Worm (Caenorhabditis elegans) whole organism, young adult: ENCODE results near the gene lys-5.

ENCODE experiments used
- B0019.2 ChIP-seq: fragments of 200-800 bp; sonication (Bioruptor generic); conservative IDR thresholded peaks from 2 replicates; pipeline ENCODE4 v1.3.6; 2022; ENCODE audit warnings: missing genetic modification reagents, missing genetic modification characterization, missing compliant biosample characterization
- F22D6.2 ChIP-seq: sonication (generic microtip); optimal IDR thresholded peaks from 2 replicates; lab custom pipeline; 2016; ENCODE audit warnings: mild to moderate bottlenecking, missing genetic modification characterization, missing compliant biosample characterization
- F52B5.7 ChIP-seq: sonication (generic microtip); optimal IDR thresholded peaks from 2 replicates; lab custom pipeline; 2016; ENCODE audit warnings: mild to moderate bottlenecking, missing genetic modification characterization, missing compliant biosample characterization
- F55B11.4 ChIP-seq: sonication (generic microtip); optimal IDR thresholded peaks from 2 replicates; lab custom pipeline; 2016; ENCODE audit warnings: missing compliant biosample characterization, missing genetic modification characterization, borderline replicate concordance; ENCODE audit not compliant: insufficient read depth
- K11D2.4 ChIP-seq: fragments of 200-800 bp; sonication (Bioruptor generic); IDR thresholded peaks from 2 replicates; pipeline ENCODE4 v1.3.6; 2022; ENCODE audit warnings: missing genetic modification reagents, missing genetic modification characterization, missing compliant biosample characterization
- Y67H2A.10 ChIP-seq: fragments of 200-800 bp; sonication (Bioruptor generic); conservative IDR thresholded peaks from 2 replicates; pipeline ENCODE4 v1.3.6; 2022; ENCODE audit warnings: missing genetic modification reagents, missing genetic modification characterization, missing compliant biosample characterization
- Y95B8A.8 ChIP-seq: fragments of 200-800 bp; sonication (Bioruptor generic); IDR thresholded peaks from 2 replicates; pipeline ENCODE4 v1.3.6; 2022; ENCODE audit warnings: missing genetic modification reagents, missing genetic modification characterization, missing compliant biosample characterization
- akir-1 ChIP-seq: fragments of 200-800 bp; sonication (Bioruptor generic); optimal IDR thresholded peaks from 2 replicates; lab custom pipeline; 2018; ENCODE audit warnings: mild to moderate bottlenecking, missing genetic modification characterization, moderate library complexity, missing compliant biosample characterization
- ama-1 ChIP-seq, 3 experiments: fragments of 150-350 bp in 1 of 3; sonication (generic microtip) in 2 of 3; optimal IDR thresholded peaks; 2 replicates each; lab custom pipeline; 2014 to 2018; ENCODE audit warnings: missing biosample characterization in 2 of 3, missing genetic modification characterization in 2 of 3, missing genetic modification reagents in 2 of 3
- aptf-3 ChIP-seq: fragments of 200-800 bp; sonication (Bioruptor generic); IDR thresholded peaks from 2 replicates; pipeline ENCODE4 v1.3.6; 2022; ENCODE audit warnings: missing genetic modification characterization, missing compliant biosample characterization
- athp-1 ChIP-seq: sonication (generic microtip); optimal IDR thresholded peaks from 2 replicates; lab custom pipeline; 2017; ENCODE audit warnings: mild to moderate bottlenecking, missing genetic modification characterization, missing compliant biosample characterization
- attf-3 ChIP-seq: fragments of 200-800 bp; sonication (Bioruptor generic); conservative IDR thresholded peaks from 2 replicates; pipeline ENCODE4 v1.3.6; 2022; ENCODE audit warnings: missing genetic modification reagents, missing genetic modification characterization, missing compliant biosample characterization
- attf-5 ChIP-seq: fragments of 200-800 bp; sonication (Bioruptor generic); optimal IDR thresholded peaks from 2 replicates; lab custom pipeline; 2018; ENCODE audit warnings: mild to moderate bottlenecking, missing genetic modification characterization, missing compliant biosample characterization
- attf-6 ChIP-seq: fragments of 200-800 bp; sonication (Bioruptor generic); IDR thresholded peaks from 2 replicates; pipeline ENCODE4 v1.3.6; 2022; ENCODE audit warnings: missing genetic modification reagents, missing genetic modification characterization, missing compliant biosample characterization
- ccch-3 ChIP-seq: fragments of 200-800 bp; sonication (Bioruptor generic); optimal IDR thresholded peaks from 2 replicates; lab custom pipeline; 2018; ENCODE audit warnings: mild to moderate bottlenecking, missing genetic modification characterization, missing compliant biosample characterization
- ceh-100 ChIP-seq: fragments of 200-800 bp; sonication (Bioruptor generic); IDR thresholded peaks from 2 replicates; pipeline ENCODE4 v1.3.6; 2022; ENCODE audit warnings: missing genetic modification reagents, missing genetic modification characterization, missing compliant biosample characterization
- ceh-79 ChIP-seq: sonication (generic microtip); optimal IDR thresholded peaks from 2 replicates; lab custom pipeline; 2017; ENCODE audit warnings: mild to moderate bottlenecking, missing genetic modification characterization, missing compliant biosample characterization
- ceh-91 ChIP-seq: fragments of 200-800 bp; sonication (Bioruptor generic); IDR thresholded peaks from 2 replicates; pipeline ENCODE4 v1.3.6; 2022; ENCODE audit warnings: missing genetic modification reagents, missing genetic modification characterization, missing compliant biosample characterization
- dox-1 ChIP-seq: fragments of 200-800 bp; sonication (Bioruptor generic); IDR thresholded peaks from 2 replicates; pipeline ENCODE4 v1.3.6; 2022; ENCODE audit warnings: missing genetic modification reagents, missing genetic modification characterization, missing compliant biosample characterization
- efl-1 ChIP-seq: fragments of 150-350 bp; optimal IDR thresholded peaks from 2 replicates; lab custom pipeline; 2014; ENCODE audit warnings: missing biosample characterization, missing genetic modification reagents, missing genetic modification characterization
- ekl-4 ChIP-seq: fragments of 200-800 bp; sonication (Bioruptor generic); IDR thresholded peaks from 2 replicates; pipeline ENCODE4 v1.3.6; 2022; ENCODE audit warnings: missing genetic modification reagents, missing genetic modification characterization, missing compliant biosample characterization
- fkh-3 ChIP-seq: sonication (generic microtip); optimal IDR thresholded peaks from 2 replicates; lab custom pipeline; 2016; ENCODE audit warnings: mild to moderate bottlenecking, missing genetic modification characterization, missing compliant biosample characterization
- him-1 ChIP-seq: sonication (generic microtip); optimal IDR thresholded peaks from 2 replicates; lab custom pipeline; 2016; ENCODE audit warnings: missing genotype, missing genetic modification reagents, missing genetic modification characterization, missing compliant biosample characterization
- hlh-12 ChIP-seq: sonication (generic microtip); optimal IDR thresholded peaks from 2 replicates; lab custom pipeline; 2016; ENCODE audit warnings: missing genetic modification characterization, missing compliant biosample characterization
- hmg-1.2 ChIP-seq: fragments of 200-800 bp; sonication (Bioruptor generic); IDR thresholded peaks from 2 replicates; pipeline ENCODE4 v1.3.6; 2022; ENCODE audit warnings: missing genetic modification reagents, missing genetic modification characterization, missing compliant biosample characterization
- hmg-20 ChIP-seq: fragments of 200-800 bp; sonication (Bioruptor generic); IDR thresholded peaks from 2 replicates; pipeline ENCODE4 v1.3.6; 2022; ENCODE audit warnings: missing genetic modification reagents, missing genetic modification characterization, missing compliant biosample characterization
- lin-26 ChIP-seq: fragments of 200-800 bp; sonication (Bioruptor generic); IDR thresholded peaks from 2 replicates; pipeline ENCODE4 v1.3.6; 2022; ENCODE audit warnings: missing genetic modification reagents, missing genetic modification characterization, missing compliant biosample characterization
- lin-40 ChIP-seq: sonication (generic microtip); optimal IDR thresholded peaks from 2 replicates; lab custom pipeline; 2016; ENCODE audit warnings: missing genetic modification characterization, mild to moderate bottlenecking, missing compliant biosample characterization, missing genotype, missing genetic modification reagents
- lir-1 ChIP-seq: fragments of 200-800 bp; sonication (Bioruptor generic); conservative IDR thresholded peaks from 2 replicates; pipeline ENCODE4 v1.3.6; 2022; ENCODE audit warnings: missing genetic modification reagents, missing genetic modification characterization, missing compliant biosample characterization
- madf-3 ChIP-seq: fragments of 200-800 bp; sonication (Bioruptor generic); IDR thresholded peaks from 2 replicates; pipeline ENCODE4 v1.3.6; 2022; ENCODE audit warnings: missing genetic modification reagents, missing genetic modification characterization, missing compliant biosample characterization
- madf-6 ChIP-seq: fragments of 200-800 bp; sonication (Bioruptor generic); IDR thresholded peaks from 2 replicates; pipeline ENCODE4 v1.3.6; 2022; ENCODE audit warnings: missing genetic modification reagents, missing genetic modification characterization, missing compliant biosample characterization
- mxl-1 ChIP-seq: sonication (generic microtip); optimal IDR thresholded peaks from 2 replicates; lab custom pipeline; 2016; ENCODE audit warnings: missing genetic modification characterization, missing compliant biosample characterization
- nfya-1 ChIP-seq: sonication (generic microtip); optimal IDR thresholded peaks from 2 replicates; lab custom pipeline; 2017; ENCODE audit warnings: antibody characterized with exemption, missing compliant biosample characterization, missing genetic modification characterization, borderline replicate concordance; ENCODE audit not compliant: insufficient read depth
- nhr-179 ChIP-seq: sonication (generic microtip); optimal IDR thresholded peaks from 2 replicates; lab custom pipeline; 2016; ENCODE audit warnings: mild to moderate bottlenecking, missing genetic modification characterization, missing compliant biosample characterization
- nhr-27 ChIP-seq: fragments of 200-800 bp; sonication (Bioruptor generic); optimal IDR thresholded peaks from 2 replicates; lab custom pipeline; 2018; ENCODE audit warnings: mild to moderate bottlenecking, missing genetic modification characterization, moderate library complexity, missing compliant biosample characterization
- nhr-90 ChIP-seq: sonication (generic microtip); optimal IDR thresholded peaks from 2 replicates; lab custom pipeline; 2016; ENCODE audit warnings: missing genotype, mild to moderate bottlenecking, missing genetic modification characterization, missing compliant biosample characterization
- pha-4 ChIP-seq: fragments of 150-350 bp; sonication (generic microtip); optimal IDR thresholded peaks from 2 replicates; lab custom pipeline; 2014; ENCODE audit warnings: missing biosample characterization, missing genetic modification reagents, missing genetic modification characterization
- rcor-1 ChIP-seq: fragments of 200-800 bp; sonication (Bioruptor generic); IDR thresholded peaks from 2 replicates; pipeline ENCODE4 v1.3.6; 2022; ENCODE audit warnings: missing genetic modification reagents, missing genetic modification characterization, missing compliant biosample characterization
- sdz-38 ChIP-seq: sonication (generic microtip); optimal IDR thresholded peaks from 2 replicates; lab custom pipeline; 2016; ENCODE audit warnings: missing genotype, missing genetic modification characterization, missing compliant biosample characterization
- snpc-4 ChIP-seq, 5 experiments: fragments of 150-350 bp in 1 of 5; sonication (generic microtip) in 4 of 5; optimal IDR thresholded peaks; 2 replicates each; lab custom pipeline; 2014 to 2018; ENCODE audit warnings: missing genetic modification characterization in 5 of 5, missing biosample characterization in 3 of 5, antibody characterized with exemption in 2 of 5, mild to moderate bottlenecking in 2 of 5, missing compliant biosample characterization in 2 of 5, missing genotype in 2 of 5, moderate library complexity in 2 of 5, missing genetic modification reagents in 1 of 5
- somi-1 ChIP-seq: fragments of 200-800 bp; sonication (Bioruptor generic); optimal IDR thresholded peaks from 2 replicates; lab custom pipeline; 2018; ENCODE audit warnings: mild to moderate bottlenecking, missing genetic modification characterization, missing compliant biosample characterization
- tlf-1 ChIP-seq: fragments of 200-800 bp; sonication (Bioruptor generic); optimal IDR thresholded peaks from 2 replicates; lab custom pipeline; 2018; ENCODE audit warnings: mild to moderate bottlenecking, missing genetic modification characterization, missing compliant biosample characterization
- unc-130 ChIP-seq: sonication (generic microtip); optimal IDR thresholded peaks from 2 replicates; lab custom pipeline; 2016; ENCODE audit warnings: missing genetic modification reagents, missing genetic modification characterization, missing compliant biosample characterization
- zim-3 ChIP-seq: sonication (generic microtip); optimal IDR thresholded peaks from 2 replicates; lab custom pipeline; 2017; ENCODE audit warnings: mild to moderate bottlenecking, missing genetic modification characterization, moderate library complexity, missing compliant biosample characterization
- ztf-25 ChIP-seq: fragments of 200-800 bp; sonication (Bioruptor generic); IDR thresholded peaks from 2 replicates; pipeline ENCODE4 v1.3.6; 2022; ENCODE audit warnings: missing genetic modification reagents, missing genetic modification characterization, missing compliant biosample characterization
- ztf-26 ChIP-seq: sonication (generic microtip); optimal IDR thresholded peaks from 2 replicates; lab custom pipeline; 2017; ENCODE audit warnings: missing genetic modification characterization, missing compliant biosample characterization
- ztf-28 ChIP-seq: fragments of 200-800 bp; sonication (Bioruptor generic); IDR thresholded peaks from 2 replicates; pipeline ENCODE4 v1.3.6; 2022; ENCODE audit warnings: missing genetic modification reagents, missing genetic modification characterization, missing compliant biosample characterization
- ztf-3 ChIP-seq: fragments of 200-800 bp; sonication (Bioruptor generic); optimal IDR thresholded peaks from 2 replicates; lab custom pipeline; 2018; ENCODE audit warnings: mild to moderate bottlenecking, missing genetic modification characterization, missing compliant biosample characterization

Gene lys-5

ce11 chrIV:11583906-11584378 lies 41.4 kb downstream of the lys-5 start, which contains the start of gene F12F6.1 (continued):
- TF ChIP-seq ceh-79 (tag; lab: Kevin White, UChicago) = no peak
- TF ChIP-seq K11D2.4 (GFP tag; lab: Robert Waterston, UW) = no peak
- no peak for TF ChIP-seq aptf-3
- TF ChIP-seq lir-1 (GFP tag; lab: Robert Waterston, UW) = no peak
- no peak for TF ChIP-seq hmg-1.2
- no peak for TF ChIP-seq unc-130 (GFP tag; lab: Kevin White, UChicago)
- TF ChIP-seq attf-6 = 0 out of 2 replicates have a peak, but pooled peaks have one; percentile 23
- no peak for TF ChIP-seq ccch-3 (GFP tag; lab: Kevin White, UChicago)
- no peak for TF ChIP-seq nhr-90
- no peak for TF ChIP-seq Y67H2A.10 (GFP tag; lab: Robert Waterston, UW)
- TF ChIP-seq hmg-20 (GFP tag; lab: Robert Waterston, UW) = 0 out of 2 replicates have a peak, but pooled peaks have one; percentile 36
- TF ChIP-seq him-1 = no peak
- no peak for TF ChIP-seq tlf-1
- TF ChIP-seq attf-3 = 0 out of 2 replicates have a peak, but pooled peaks have one; percentile 37
- peak; percentile 61 for TF ChIP-seq F52B5.7 (tag; lab: Kevin White, UChicago)
- no peak for TF ChIP-seq nhr-27 (tag; lab: Kevin White, UChicago)
- no peak for TF ChIP-seq akir-1 (GFP tag; lab: Kevin White, UChicago)
- no peak for TF ChIP-seq ztf-26 (tag; lab: Kevin White, UChicago)
- no peak for TF ChIP-seq mxl-1 (tag; lab: Kevin White, UChicago)
- TF ChIP-seq somi-1 (GFP tag; lab: Kevin White, UChicago) = no peak
- no peak for TF ChIP-seq ztf-3 (GFP tag; lab: Kevin White, UChicago)
- TF ChIP-seq Y95B8A.8 (GFP tag; lab: Robert Waterston, UW) = no peak
- no peak for TF ChIP-seq ceh-91 (GFP tag; lab: Robert Waterston, UW)
- TF ChIP-seq zim-3 (tag; lab: Kevin White, UChicago) = no peak
- no peak for TF ChIP-seq lin-40 (tag; lab: Kevin White, UChicago)
- TF ChIP-seq nfya-1 (tag; lab: Kevin White, UChicago) = no peak
- no peak for TF ChIP-seq lin-26 (GFP tag; lab: Robert Waterston, UW)
- TF ChIP-seq efl-1 (GFP tag; lab: Kevin White, UChicago) = no peak
- TF ChIP-seq madf-6 = no peak
- TF ChIP-seq sdz-38 = no peak
- no peak for TF ChIP-seq ceh-100 (GFP tag; lab: Robert Waterston, UW)
- TF ChIP-seq rcor-1 (GFP tag; lab: Robert Waterston, UW) = peak; percentile 70
- TF ChIP-seq ekl-4 (GFP tag; lab: Robert Waterston, UW) = 0 out of 2 replicates have a peak, but pooled peaks have one; percentile 16
- no peak for TF ChIP-seq snpc-4 (GFP tag; optimal IDR thresholded peaks at IDR 0.05; lab: Kevin White, UChicago)
- TF ChIP-seq snpc-4 (tag; optimal IDR thresholded peaks at IDR 0.05; lab: Kevin White, UChicago) = no peak
- TF ChIP-seq F55B11.4 (tag; lab: Kevin White, UChicago) = no peak
- no peak for TF ChIP-seq fkh-3 (tag; lab: Kevin White, UChicago)
- TF ChIP-seq madf-3 = 0 out of 2 replicates have a peak, but pooled peaks have one; percentile 60
- TF ChIP-seq ama-1 (optimal IDR thresholded peaks at IDR 0.05; lab: Kevin White, UChicago) = no peak
- no peak for TF ChIP-seq ama-1 (GFP tag; optimal IDR thresholded peaks at IDR 0.05; lab: Kevin White, UChicago)
- no peak for TF ChIP-seq hlh-12 (tag; lab: Kevin White, UChicago)
- no peak for TF ChIP-seq nhr-179 (tag; lab: Kevin White, UChicago)
- 0 out of 2 replicates have a peak, but pooled peaks have one; percentile 9 for TF ChIP-seq B0019.2 (GFP tag; lab: Robert Waterston, UW)
- TF ChIP-seq F22D6.2 (tag; lab: Kevin White, UChicago) = no peak
- TF ChIP-seq athp-1 = no peak
- no peak for TF ChIP-seq pha-4 (tag; lab: Kevin White, UChicago)
- TF ChIP-seq attf-5 (GFP tag; lab: Kevin White, UChicago) = no peak
- TF ChIP-seq ztf-25 (GFP tag; lab: Robert Waterston, UW) = no peak
- TF ChIP-seq dox-1 (GFP tag; lab: Robert Waterston, UW) = no peak
- no peak for TF ChIP-seq ztf-28 (GFP tag; lab: Robert Waterston, UW)
